Fruit fly (Drosophila melanogaster) Kc167 (cell line): ENCODE results near the gene Cht11.

Source experiments
- Myc ChIP-seq: fragments of >200 bp; optimal IDR thresholded peaks from 2 replicates; lab custom pipeline; 2017; ENCODE audit warnings: missing external identifiers
- Sin3A ChIP-seq: fragments of >200 bp; optimal IDR thresholded peaks from 2 replicates; lab custom pipeline; 2018; ENCODE audit warnings: missing external identifiers
- h ChIP-seq: fragments of >200 bp; optimal IDR thresholded peaks from 3 replicates; lab custom pipeline; 2018; ENCODE audit warnings: missing external identifiers
- insv ChIP-seq: fragments of >200 bp; optimal IDR thresholded peaks from 3 replicates; lab custom pipeline; 2018; ENCODE audit warnings: missing external identifiers
- psq ChIP-seq: fragments of >200 bp; optimal IDR thresholded peaks from 2 replicates; lab custom pipeline; 2017; ENCODE audit warnings: missing external identifiers
- ttk ChIP-seq: sonication (Bioruptor generic); optimal IDR thresholded peaks from 2 replicates; lab custom pipeline; 2017; ENCODE audit warnings: missing external identifiers

Gene Cht11

DNA sequence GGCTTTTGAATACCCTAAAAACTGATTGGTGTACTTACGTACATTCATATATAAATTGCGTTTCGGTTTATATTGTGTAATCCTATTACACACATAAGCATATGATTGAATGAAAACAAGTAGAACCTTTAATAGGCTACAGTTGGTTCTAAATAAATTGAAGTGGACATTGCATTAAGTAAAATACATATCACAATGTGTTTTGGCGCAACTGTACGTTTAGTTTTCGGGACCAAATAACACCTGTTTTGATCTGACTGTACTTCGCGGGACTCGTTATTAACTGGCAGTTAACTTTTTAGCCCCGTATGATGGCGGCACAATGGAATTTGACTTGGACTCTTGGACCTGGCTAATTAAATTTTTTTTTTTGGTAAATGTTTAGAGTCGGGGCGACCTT lies 17.4 kb upstream of the Cht11 start:
- TF ChIP-seq insv (lab: Kevin White, UChicago) (no peak), Sin3A (lab: Kevin White, UChicago) (no peak), psq (lab: Kevin White, UChicago) (no peak), Myc (lab: Kevin White, UChicago) (no peak), h (lab: Kevin White, UChicago) (no peak)

- TF ChIP-seq Sin3A (lab: Kevin White, UChicago) (no peak), h (lab: Kevin White, UChicago) (no peak), Myc (lab: Kevin White, UChicago) (no peak), psq (lab: Kevin White, UChicago) (no peak), ttk (lab: Kevin White, UChicago) (no peak), insv (lab: Kevin White, UChicago) (no peak)
Measured at dm6 chrX:6866040-6866439, 16.7 kb upstream of the Cht11 start.

dm6 chrX:6865039-6865438 lies 15.7 kb upstream of the Cht11 start:
- TF ChIP-seq insv (lab: Kevin White, UChicago) = no peak
- no peak for TF ChIP-seq psq (lab: Kevin White, UChicago)
- no peak for TF ChIP-seq Myc (lab: Kevin White, UChicago)
- TF ChIP-seq h (lab: Kevin White, UChicago) = no peak
- TF ChIP-seq Sin3A (lab: Kevin White, UChicago) = no peak
- no peak for TF ChIP-seq ttk (lab: Kevin White, UChicago)

dm6 chrX:6863289-6863938 lies 14.1 kb upstream of the Cht11 start, which contains the start of gene CG43736:
TSS of gene CG43736 (plus strand) at chrX:6863888.
- no peak for TF ChIP-seq psq (lab: Kevin White, UChicago)
- no peak for TF ChIP-seq Myc (lab: Kevin White, UChicago)
- no peak for TF ChIP-seq Sin3A (lab: Kevin White, UChicago)
- no peak for TF ChIP-seq h (lab: Kevin White, UChicago)
- no peak for TF ChIP-seq ttk (lab: Kevin White, UChicago)
- no peak for TF ChIP-seq insv (lab: Kevin White, UChicago)

DNA sequence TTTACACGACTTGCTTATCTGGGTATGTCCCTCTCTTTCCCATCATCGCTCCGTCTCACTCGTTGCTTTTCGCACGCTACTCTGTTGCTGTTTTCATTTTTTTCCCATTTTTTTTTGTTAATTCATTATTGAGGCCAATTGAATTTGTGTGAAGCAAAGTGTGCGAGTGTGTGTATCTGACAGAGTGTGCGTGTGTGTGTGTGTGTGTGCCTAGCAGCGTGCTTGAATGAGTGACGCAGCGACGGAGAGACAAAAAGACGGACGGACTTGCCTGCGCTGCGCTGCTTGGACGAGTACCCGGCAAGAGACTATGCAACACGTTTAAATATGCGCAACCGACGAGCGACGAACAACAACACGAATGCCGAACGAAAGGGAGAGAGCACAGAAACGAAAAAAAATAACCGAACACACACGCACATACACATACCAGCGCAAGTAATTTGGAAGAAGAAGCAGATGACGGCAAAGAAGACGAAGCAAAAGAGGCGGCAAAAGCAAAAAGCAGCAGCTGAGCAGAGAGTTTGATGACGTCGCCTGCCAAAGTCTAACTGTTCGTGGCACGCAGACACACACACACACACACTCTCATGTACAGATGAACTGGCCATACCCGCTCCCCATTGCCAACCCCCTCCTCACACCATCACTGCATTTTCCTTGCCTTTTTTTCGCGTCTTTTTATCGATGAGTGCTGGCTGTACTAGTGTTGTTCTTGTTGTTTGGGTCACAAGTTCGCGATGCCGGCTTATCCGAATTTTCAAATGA lies 13.4 kb upstream of the Cht11 start:
- TF ChIP-seq psq (lab: Kevin White, UChicago) (peak; percentile 52), h (lab: Kevin White, UChicago) (no peak)

dm6 chrX:6861523-6862077 lies 12.3 kb upstream of the Cht11 start:
- TF ChIP-seq Myc (lab: Kevin White, UChicago) = no peak
- no peak for TF ChIP-seq h (lab: Kevin White, UChicago)
- TF ChIP-seq ttk (lab: Kevin White, UChicago) = no peak

- TF ChIP-seq Myc (lab: Kevin White, UChicago) (no peak), ttk (lab: Kevin White, UChicago) (no peak), insv (lab: Kevin White, UChicago) (no peak), psq (lab: Kevin White, UChicago) (no peak), Sin3A (lab: Kevin White, UChicago) (no peak), h (lab: Kevin White, UChicago) (no peak)
Measured at dm6 chrX:6860413-6861089, 11.2 kb upstream of the Cht11 start.

DNA sequence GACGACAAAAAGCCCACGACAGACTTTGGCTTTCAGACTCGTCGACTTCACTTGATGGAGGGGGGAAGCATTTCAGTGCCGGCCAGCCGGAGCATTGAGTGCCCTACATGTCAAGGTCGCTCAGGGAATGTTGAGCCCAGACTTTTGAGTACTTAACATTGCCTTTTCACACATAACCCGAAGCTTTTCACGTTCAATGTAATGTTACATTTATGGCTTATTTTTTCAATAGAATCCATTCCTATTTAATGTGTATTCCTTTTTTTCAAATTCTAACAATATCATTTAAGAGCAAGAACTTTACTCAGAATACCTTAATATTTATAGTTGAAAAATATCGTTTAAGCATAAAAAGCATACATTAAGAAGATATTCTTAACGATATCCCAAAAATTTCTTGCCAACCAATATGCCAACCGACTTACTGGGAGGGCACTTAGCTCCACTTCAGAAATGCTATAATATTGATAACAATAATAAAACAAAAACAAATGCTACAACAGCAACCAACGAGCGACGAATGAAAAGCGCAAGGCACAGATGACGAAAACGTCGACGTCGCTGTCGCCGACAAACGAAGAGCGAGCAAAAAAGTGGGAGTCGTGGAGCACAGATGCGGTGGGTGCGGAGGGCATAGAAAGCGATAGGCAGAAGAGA lies 10.6 kb upstream of the Cht11 start:
- TF ChIP-seq Myc (lab: Kevin White, UChicago) (no peak), Sin3A (lab: Kevin White, UChicago) (no peak), psq (lab: Kevin White, UChicago) (no peak), ttk (lab: Kevin White, UChicago) (no peak), insv (lab: Kevin White, UChicago) (no peak), h (lab: Kevin White, UChicago) (no peak)

DNA sequence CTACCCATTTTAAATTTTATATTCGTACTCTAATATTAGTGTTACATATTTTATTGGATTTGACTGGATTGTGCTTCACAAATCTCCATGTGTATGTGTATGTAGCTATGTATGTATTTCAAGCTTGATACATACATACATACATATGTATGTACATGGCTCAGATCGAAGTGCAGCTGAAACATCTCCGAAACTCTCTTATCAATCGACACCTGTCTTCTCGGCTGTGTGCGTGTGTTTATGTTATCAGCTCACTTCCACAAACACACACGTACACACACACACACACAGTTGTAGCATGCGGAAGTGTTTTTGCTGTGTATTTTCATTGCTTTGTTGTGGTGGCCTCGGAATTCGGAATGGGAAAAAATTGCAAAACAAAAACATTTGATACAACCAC lies 9.9 kb upstream of the Cht11 start:
- TF ChIP-seq ttk (lab: Kevin White, UChicago) (no peak), psq (lab: Kevin White, UChicago) (peak; percentile 69)

DNA sequence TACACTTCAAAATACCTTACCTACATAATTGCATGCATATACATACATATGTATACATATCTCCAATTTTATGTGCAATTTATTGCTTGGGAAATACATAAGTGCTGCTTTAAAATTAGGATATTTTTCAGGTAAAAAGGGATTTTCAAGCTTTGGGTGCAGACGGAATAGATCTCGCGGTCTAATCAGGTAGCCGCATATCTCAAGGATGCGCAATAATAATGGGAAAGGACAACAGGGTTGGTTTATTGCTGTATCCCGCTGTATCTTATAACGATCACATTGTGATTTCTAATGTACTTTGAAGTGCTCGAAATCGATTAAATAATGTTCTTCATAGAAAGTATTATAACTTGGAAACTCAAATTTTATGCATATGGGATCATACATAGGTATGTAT lies 8.4 kb upstream of the Cht11 start:
- no peak for TF ChIP-seq Myc (lab: Kevin White, UChicago)
- no peak for TF ChIP-seq insv (lab: Kevin White, UChicago)
- no peak for TF ChIP-seq h (lab: Kevin White, UChicago)
- no peak for TF ChIP-seq Sin3A (lab: Kevin White, UChicago)
- TF ChIP-seq psq (lab: Kevin White, UChicago) = no peak
- TF ChIP-seq ttk (lab: Kevin White, UChicago) = no peak

DNA sequence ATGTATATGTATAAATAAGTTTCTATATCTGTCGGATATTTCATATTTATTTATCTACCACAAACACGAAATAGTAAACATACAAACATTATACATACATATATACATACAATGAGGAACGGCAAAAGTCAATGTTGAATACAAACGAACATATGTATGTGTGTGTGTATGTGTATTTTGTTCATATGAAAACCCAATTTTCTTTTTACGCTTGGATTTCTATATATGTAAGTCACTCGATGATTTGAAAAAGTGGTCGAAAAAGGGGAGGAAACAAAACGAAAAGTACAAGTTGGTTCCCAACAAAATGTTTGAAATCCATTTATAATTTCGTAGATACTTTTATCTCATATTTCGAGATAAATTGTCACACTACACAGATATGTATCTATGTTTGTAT lies 8.0 kb upstream of the Cht11 start:
- TF ChIP-seq Myc (lab: Kevin White, UChicago) (no peak), h (lab: Kevin White, UChicago) (no peak), Sin3A (lab: Kevin White, UChicago) (no peak), insv (lab: Kevin White, UChicago) (no peak), ttk (lab: Kevin White, UChicago) (no peak), psq (lab: Kevin White, UChicago) (no peak)
